Worm (Caenorhabditis elegans) whole organism, L4 larva: Measurements from ENCODE around the gene srw-61.

ENCODE experiments used
- F10B5.3 ChIP-seq: sonication (generic microtip); optimal IDR thresholded peaks from 2 replicates; lab custom pipeline; 2016; ENCODE audit warnings: mild to moderate bottlenecking, missing genetic modification characterization, missing compliant biosample characterization
- T26A8.4 ChIP-seq: fragments of 200-800 bp; sonication (Bioruptor generic); IDR thresholded peaks from 2 replicates; pipeline ENCODE4 v1.3.6; 2022; ENCODE audit warnings: missing genetic modification characterization, missing compliant biosample characterization
- ZK546.5 ChIP-seq, 2 experiments: sonication (generic microtip); optimal IDR thresholded peaks; 2 replicates each; lab custom pipeline; 2017; ENCODE audit warnings: missing biosample characterization in 2 of 2, missing genetic modification characterization in 2 of 2
- ama-1 ChIP-seq: fragments of 150-350 bp; optimal IDR thresholded peaks from 2 replicates; lab custom pipeline; 2014; ENCODE audit warnings: inconsistent platforms, mixed read lengths
- daf-12 ChIP-seq: fragments of 150-350 bp; optimal IDR thresholded peaks from 2 replicates; lab custom pipeline; 2014; ENCODE audit warnings: missing biosample characterization, missing genetic modification reagents, missing genetic modification characterization
- dpl-1 ChIP-seq: fragments of 150-350 bp; optimal IDR thresholded peaks from 2 replicates; lab custom pipeline; 2014; ENCODE audit warnings: missing biosample characterization, missing genetic modification reagents, missing genetic modification characterization
- lin-39 ChIP-seq: fragments of 150-350 bp; optimal IDR thresholded peaks from 2 replicates; lab custom pipeline; 2014; ENCODE audit warnings: missing biosample characterization, missing genetic modification reagents, missing genetic modification characterization
- nhr-10 ChIP-seq: fragments of 150-350 bp; optimal IDR thresholded peaks from 2 replicates; lab custom pipeline; 2014; ENCODE audit warnings: missing biosample characterization, missing genetic modification characterization
- php-3 ChIP-seq: fragments of 200-800 bp; sonication (Bioruptor generic); IDR thresholded peaks from 2 replicates; pipeline ENCODE4 v1.3.6; 2022; ENCODE audit warnings: missing genetic modification reagents, missing genetic modification characterization, missing compliant biosample characterization
- snpc-4 ChIP-seq: fragments of 150-350 bp; optimal IDR thresholded peaks from 2 replicates; lab custom pipeline; 2014; ENCODE audit warnings: missing biosample characterization, missing genetic modification characterization
- unc-39 ChIP-seq: sonication (generic microtip); optimal IDR thresholded peaks from 2 replicates; lab custom pipeline; 2017; ENCODE audit warnings: missing biosample characterization, missing genetic modification characterization
- unc-62 ChIP-seq, 3 experiments: fragments of 150-350 bp in 1 of 3; sonication (generic microtip); optimal IDR thresholded peaks in 2 of 3; peaks in 1 of 3; 1 replicate in 1 of 3; 2 replicates in 2 of 3; lab custom pipeline; 2014 to 2017; ENCODE audit warnings: missing biosample characterization in 3 of 3, missing genetic modification characterization in 3 of 3, missing genetic modification reagents in 3 of 3, missing genotype in 1 of 3
- zag-1 ChIP-seq: fragments of 150-350 bp; optimal IDR thresholded peaks from 2 replicates; lab custom pipeline; 2014; ENCODE audit warnings: missing biosample characterization, missing genetic modification characterization

DNA sequence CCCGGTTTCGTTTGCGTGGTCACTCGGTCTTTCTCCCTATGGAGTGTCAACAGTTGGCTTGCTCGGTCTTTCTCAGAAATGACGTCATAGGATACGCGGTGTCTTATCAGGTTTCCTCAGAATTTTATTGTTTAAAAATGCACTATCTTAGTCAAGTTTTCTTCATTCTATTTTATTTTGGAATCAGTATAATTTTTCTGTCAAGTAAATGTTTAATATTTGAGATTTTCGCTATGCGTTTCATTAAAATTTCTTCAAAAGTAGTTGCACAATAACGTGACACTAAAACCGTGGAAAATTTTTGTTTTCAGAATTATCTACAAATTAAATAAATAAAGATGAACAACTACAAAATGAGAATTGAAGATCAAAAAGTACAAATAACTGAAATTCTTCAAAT lies 18.9 kb upstream of the srw-61 start, which contains the start of gene hlh-31:
- no peak for TF ChIP-seq F10B5.3 (tag; lab: Kevin White, UChicago)
- TF ChIP-seq ZK546.5 (tag; optimal IDR thresholded peaks at IDR 0.05; lab: Kevin White, UChicago): no peak
- no peak for TF ChIP-seq dpl-1 (GFP tag; lab: Kevin White, UChicago)
- TF ChIP-seq T26A8.4 (GFP tag; lab: Robert Waterston, UW): no peak
- TF ChIP-seq zag-1: no peak
- no peak for TF ChIP-seq snpc-4 (tag; lab: Kevin White, UChicago)
- no peak for TF ChIP-seq php-3 (GFP tag; lab: Robert Waterston, UW)
- no peak for TF ChIP-seq ama-1
- TF ChIP-seq daf-12: no peak
- TF ChIP-seq unc-39 (tag; lab: Kevin White, UChicago): no peak
- no peak for TF ChIP-seq nhr-10
- TF ChIP-seq unc-62 (GFP tag; optimal IDR thresholded peaks at IDR 0.05 in 1 of 2; lab: Kevin White, UChicago): no peak
- TF ChIP-seq unc-62 (tag; optimal IDR thresholded peaks at IDR 0.05; lab: Kevin White, UChicago): no peak
- TF ChIP-seq lin-39: no peak
